Fruit fly (Drosophila melanogaster): ENCODE results near the gene norpA.

norpA gene

DNA sequence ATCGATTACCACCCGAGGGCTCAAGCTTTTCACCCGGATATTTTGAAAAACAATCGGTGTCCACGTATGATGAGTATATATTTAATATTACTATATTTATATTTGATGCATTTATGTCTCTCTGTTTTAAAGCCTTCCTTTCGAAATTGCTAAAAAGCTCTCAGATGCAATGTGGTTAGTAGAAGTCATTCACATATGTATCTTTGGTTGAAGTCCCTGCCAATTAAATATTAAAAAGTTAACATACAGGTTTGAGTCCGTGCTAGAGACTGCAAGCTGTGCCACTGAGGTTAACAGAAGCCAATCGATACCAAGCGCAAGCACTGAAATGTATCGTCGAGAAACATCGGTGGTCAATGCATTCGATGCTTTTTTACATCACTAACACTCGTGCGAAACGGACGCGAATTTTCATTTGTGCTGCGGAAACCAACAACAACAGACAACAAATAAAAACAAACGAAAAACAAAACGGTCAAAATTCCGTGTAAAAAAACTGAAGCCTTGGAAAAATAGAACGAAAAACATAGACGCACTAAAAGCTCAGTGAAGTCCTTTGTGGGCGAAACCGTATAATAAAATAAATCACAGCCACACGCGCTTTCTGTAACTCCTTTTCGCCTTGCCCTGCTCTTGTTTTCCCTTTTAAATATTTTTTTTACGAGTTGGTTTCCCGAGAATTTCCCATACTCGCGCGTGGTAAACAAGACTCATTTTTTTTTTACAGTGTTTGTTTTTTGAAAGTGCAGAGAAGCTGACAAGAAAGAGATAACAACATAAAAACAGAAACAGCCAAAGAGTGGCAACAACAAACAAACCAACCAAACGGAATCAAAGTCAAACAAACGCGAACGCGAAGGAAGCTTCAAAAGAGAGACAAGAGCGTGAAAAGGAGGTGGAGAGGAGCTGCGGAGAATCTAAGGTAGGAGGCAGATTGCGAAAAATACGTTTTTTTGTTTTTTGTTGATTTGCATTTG, at the start of gene norpA:
Gene norpA, plus strand, starts transcription at position 393 of the 977 bp plus-strand sequence.
- TF ChIP-seq CG3995 (GFP tag; optimal IDR thresholded peaks at IDR 0.05) (peak; percentile 12), unpg (GFP tag; optimal IDR thresholded peaks at IDR 0.05) (peak; percentile 21), CG17912 (GFP tag; optimal IDR thresholded peaks at IDR 0.05) (no peak), CG34224 (GFP tag; IDR thresholded peaks at IDR 0.05; ENCODE audit: partially characterized antibody) (peak; percentile 82), nom (GFP tag; optimal IDR thresholded peaks at IDR 0.05) (peak; percentile 51), gsb (GFP tag; IDR thresholded peaks at IDR 0.05) (no peak), CG14860 (GFP tag; IDR thresholded peaks at IDR 0.05; ENCODE audit: partially characterized antibody) (peak; percentile 86), CG4730 (GFP tag; IDR thresholded peaks at IDR 0.05) (no peak), dimm (GFP tag; IDR thresholded peaks at IDR 0.05) (no peak), CG4404 (GFP tag; IDR thresholded peaks at IDR 0.05) (no peak), CG3847 (GFP tag; IDR thresholded peaks at IDR 0.05) (peak; percentile 30; the same call in 1 of the 2 replicates), chif (GFP tag; optimal IDR thresholded peaks at IDR 0.05) (peak; percentile 3 to 5), knrl (GFP tag; IDR thresholded peaks at IDR 0.05; ENCODE audit: partially characterized antibody) (peak; percentile 90), twi (tag; optimal IDR thresholded peaks at IDR 0.05) (no peak), CG8944 (GFP tag; optimal IDR thresholded peaks at IDR 0.05) (no peak), Drgx (GFP tag; IDR thresholded peaks at IDR 0.05) (peak; percentile 61), CG30431 (GFP tag; optimal IDR thresholded peaks at IDR 0.05) (no peak), CG12104 (GFP tag; optimal IDR thresholded peaks at IDR 0.05) (no peak), Hmr (GFP tag; optimal IDR thresholded peaks at IDR 0.05) (peak; percentile 55), CG31388 (GFP tag; optimal IDR thresholded peaks at IDR 0.05) (no peak), E2f2 (GFP tag; IDR thresholded peaks at IDR 0.05) (peak; percentile 73), TFAM (GFP tag; optimal IDR thresholded peaks at IDR 0.05) (no peak), CG15601 (tag; optimal IDR thresholded peaks at IDR 0.05) (no peak), bowl (GFP tag; IDR thresholded peaks at IDR 0.05) (no peak), CG7556 (GFP tag; optimal IDR thresholded peaks at IDR 0.05) (peak; percentile 35), crp (GFP tag; optimal IDR thresholded peaks at IDR 0.05) (peak; percentile 13 to 91), CG14710 (tag; optimal IDR thresholded peaks at IDR 0.05) (peak; percentile 45), CG4328 (GFP tag; optimal IDR thresholded peaks at IDR 0.05) (no peak), hbn (GFP tag; IDR thresholded peaks at IDR 0.05; ENCODE audit: partially characterized antibody) (peak; percentile 90), cas (GFP tag; IDR thresholded peaks at IDR 0.05) (no peak), zfh1 (GFP tag; IDR thresholded peaks at IDR 0.05) (no peak), CG1647 (GFP tag; optimal IDR thresholded peaks at IDR 0.05) (no peak), wek (GFP tag; optimal IDR thresholded peaks at IDR 0.05) (no peak), vnd (GFP tag; IDR thresholded peaks at IDR 0.05; ENCODE audit: partially characterized antibody) (peak; percentile 83), CG11085 (GFP tag; IDR thresholded peaks at IDR 0.05) (no peak), CG3065 (GFP tag; optimal IDR thresholded peaks at IDR 0.05) (no peak), Dp (GFP tag; optimal IDR thresholded peaks at IDR 0.05) (peak; percentile 62), NFAT (GFP tag; IDR thresholded peaks at IDR 0.05) (peak; percentile 62; the same call in 1 of the 2 replicates), Max (GFP tag; optimal IDR thresholded peaks at IDR 0.05) (no peak), Elba2 (GFP tag; optimal IDR thresholded peaks at IDR 0.05) (no peak), sr (GFP tag; IDR thresholded peaks at IDR 0.05) (no peak), HHEX (GFP tag; optimal IDR thresholded peaks at IDR 0.05) (peak; percentile 41), CG12744 (GFP tag; optimal IDR thresholded peaks at IDR 0.05) (no peak), sna (GFP tag; IDR thresholded peaks at IDR 0.05; ENCODE audit: partially characterized antibody) (peak; percentile 72), CG10209 (GFP tag; optimal IDR thresholded peaks at IDR 0.05) (no peak), zen2 (GFP tag; IDR thresholded peaks at IDR 0.05; ENCODE audit: partially characterized antibody) (peak; percentile 88), slou (GFP tag; optimal IDR thresholded peaks at IDR 0.05) (no peak), CG10431 (GFP tag; optimal IDR thresholded peaks at IDR 0.05) (no peak)

Data from whole organism, embryonic.